Fruit fly (Drosophila melanogaster) whole organism, embryonic: ENCODE results near the gene Alh.
A peak's percentile ranks its signal among the peaks of the same experiment; 100 is the strongest.

Experiments used
- BtbVII ChIP-seq: fragments of 200-800 bp; sonication (Bioruptor generic); optimal IDR thresholded peaks from 3 replicates; lab custom pipeline; 2017; ENCODE audit warnings: missing biosample characterization, mild to moderate bottlenecking, missing genetic modification characterization
- CG10654 ChIP-seq: fragments of 200-800 bp; sonication (Bioruptor generic); optimal IDR thresholded peaks from 2 replicates; lab custom pipeline; 2016; ENCODE audit warnings: missing biosample characterization, missing genetic modification characterization
- CG12071 ChIP-seq: fragments of 200-800 bp; sonication (Bioruptor generic); optimal IDR thresholded peaks from 3 replicates; lab custom pipeline; 2018; ENCODE audit warnings: missing biosample characterization, mild to moderate bottlenecking, missing genetic modification characterization
- CG12104 ChIP-seq: fragments of 200-800 bp; sonication (Bioruptor generic); optimal IDR thresholded peaks from 3 replicates; lab custom pipeline; 2016; ENCODE audit warnings: missing biosample characterization, missing genetic modification characterization
- CG12155 ChIP-seq: fragments of 200-800 bp; sonication (Bioruptor generic); optimal IDR thresholded peaks from 3 replicates; lab custom pipeline; 2016; ENCODE audit warnings: missing biosample characterization, missing genetic modification characterization
- CG12391 ChIP-seq: fragments of 200-800 bp; sonication (Bioruptor generic); optimal IDR thresholded peaks from 3 replicates; lab custom pipeline; 2018; ENCODE audit warnings: missing biosample characterization, mild to moderate bottlenecking, missing genetic modification characterization, moderate library complexity
- CG12769 ChIP-seq: fragments of 200-800 bp; sonication (Bioruptor generic); optimal IDR thresholded peaks from 2 replicates; lab custom pipeline; 2019; ENCODE audit warnings: missing biosample characterization, mild to moderate bottlenecking, missing genetic modification characterization, moderate library complexity
- CG13775 ChIP-seq: fragments of 200-800 bp; sonication (Bioruptor generic); optimal IDR thresholded peaks from 3 replicates; lab custom pipeline; 2017; ENCODE audit warnings: missing biosample characterization, mild to moderate bottlenecking, missing genetic modification characterization
- CG1832 ChIP-seq: fragments of 200-800 bp; sonication (Bioruptor generic); optimal IDR thresholded peaks from 2 replicates; lab custom pipeline; 2017; ENCODE audit warnings: missing biosample characterization, mild to moderate bottlenecking, missing genetic modification characterization, inconsistent platforms
- CG18599 ChIP-seq: fragments of 200-800 bp; sonication (Bioruptor generic); optimal IDR thresholded peaks from 3 replicates; lab custom pipeline; 2017; ENCODE audit warnings: missing biosample characterization, missing genetic modification characterization, mild to moderate bottlenecking, moderate library complexity, missing genetic modification reagents
- CG18619 ChIP-seq: fragments of 200-800 bp; sonication (Bioruptor generic); optimal IDR thresholded peaks from 3 replicates; lab custom pipeline; 2017; ENCODE audit warnings: missing biosample characterization, mild to moderate bottlenecking, missing genetic modification characterization
- CG18764 ChIP-seq: fragments of 200-800 bp; sonication (Bioruptor generic); optimal IDR thresholded peaks from 3 replicates; lab custom pipeline; 2016; ENCODE audit warnings: missing biosample characterization, missing genetic modification characterization
- CG3065 ChIP-seq: fragments of 200-800 bp; sonication (Bioruptor generic); optimal IDR thresholded peaks from 2 replicates; lab custom pipeline; 2016; ENCODE audit warnings: missing biosample characterization, missing genetic modification characterization
- CG3838 ChIP-seq: fragments of 200-800 bp; sonication (Bioruptor generic); optimal IDR thresholded peaks from 3 replicates; lab custom pipeline; 2016; ENCODE audit warnings: missing biosample characterization, missing genetic modification characterization
- CG3995 ChIP-seq: fragments of 200-800 bp; sonication (Bioruptor generic); optimal IDR thresholded peaks from 3 replicates; lab custom pipeline; 2016; ENCODE audit warnings: missing biosample characterization, missing genetic modification characterization
- CG4282 ChIP-seq: fragments of 200-800 bp; sonication (Bioruptor generic); optimal IDR thresholded peaks from 2 replicates; lab custom pipeline; 2016; ENCODE audit warnings: missing biosample characterization, missing genetic modification characterization
- CG5180 ChIP-seq: fragments of 200-800 bp; sonication (Bioruptor generic); optimal IDR thresholded peaks from 3 replicates; lab custom pipeline; 2017; ENCODE audit warnings: missing biosample characterization, missing genetic modification characterization, mild to moderate bottlenecking, moderate library complexity, missing genetic modification reagents
- CG6272 ChIP-seq: fragments of 200-800 bp; sonication (Bioruptor generic); IDR thresholded peaks from 2 replicates; pipeline ENCODE4 v1.3.6; 2022; ENCODE audit warnings: missing biosample characterization, missing genetic modification characterization
- CG6683 ChIP-seq: fragments of 200-800 bp; sonication (Bioruptor generic); optimal IDR thresholded peaks from 2 replicates; lab custom pipeline; 2017; ENCODE audit warnings: missing biosample characterization, mild to moderate bottlenecking, missing genetic modification characterization, missing genetic modification reagents
- CG7372 ChIP-seq: fragments of 200-800 bp; sonication (Bioruptor generic); IDR thresholded peaks from 2 replicates; pipeline ENCODE4 v1.3.6; 2022; ENCODE audit warnings: missing biosample characterization, missing genetic modification characterization
- CG8089 ChIP-seq: fragments of 200-800 bp; sonication (Bioruptor generic); optimal IDR thresholded peaks from 3 replicates; lab custom pipeline; 2016; ENCODE audit warnings: missing biosample characterization, missing genetic modification characterization
- CHES-1-like ChIP-seq: fragments of 200-800 bp; sonication (Bioruptor generic); optimal IDR thresholded peaks from 2 replicates; lab custom pipeline; 2016; ENCODE audit warnings: missing biosample characterization, missing genetic modification characterization
- CTCF ChIP-seq: fragments of 200-800 bp; sonication (Bioruptor generic); optimal IDR thresholded peaks from 2 replicates; lab custom pipeline; 2017; ENCODE audit warnings: missing biosample characterization, mild to moderate bottlenecking, missing genetic modification characterization, moderate library complexity
- Dip3 ChIP-seq: fragments of 200-800 bp; sonication (Bioruptor generic); optimal IDR thresholded peaks from 3 replicates; lab custom pipeline; 2016; ENCODE audit warnings: missing biosample characterization, missing genetic modification characterization
- Elba2 ChIP-seq: fragments of 200-800 bp; sonication (Bioruptor generic); optimal IDR thresholded peaks from 3 replicates; lab custom pipeline; 2016; ENCODE audit warnings: missing biosample characterization, missing genetic modification characterization
- HLH4C ChIP-seq: fragments of 200-800 bp; sonication (Bioruptor generic); IDR thresholded peaks from 3 replicates; pipeline ENCODE4 v1.3.6; 2022; ENCODE audit warnings: missing biosample characterization, missing genetic modification characterization; ENCODE audit not compliant: partially characterized antibody
- Hand ChIP-seq: fragments of 200-800 bp; sonication (Bioruptor generic); optimal IDR thresholded peaks from 2 replicates; lab custom pipeline; 2017; ENCODE audit warnings: mild to moderate bottlenecking, missing biosample characterization, missing genetic modification reagents, missing genetic modification characterization
- Hr3 ChIP-seq: fragments of 200-800 bp; sonication (Bioruptor generic); optimal IDR thresholded peaks from 3 replicates; lab custom pipeline; 2016; ENCODE audit warnings: missing biosample characterization, missing genetic modification characterization
- Hr39 ChIP-seq: fragments of >200 bp; optimal IDR thresholded peaks from 2 replicates; lab custom pipeline; 2017
- Lim3 ChIP-seq: fragments of 200-800 bp; sonication (Bioruptor generic); IDR thresholded peaks from 2 replicates; pipeline ENCODE4 v1.3.6; 2022; ENCODE audit warnings: missing biosample characterization, missing genetic modification characterization
- Meics ChIP-seq: fragments of 200-800 bp; sonication (Bioruptor generic); optimal IDR thresholded peaks from 2 replicates; lab custom pipeline; 2017; ENCODE audit warnings: missing biosample characterization, mild to moderate bottlenecking, missing genetic modification characterization
- NfI ChIP-seq: fragments of 200-800 bp; sonication (Bioruptor generic); optimal IDR thresholded peaks from 3 replicates; lab custom pipeline; 2018; ENCODE audit warnings: missing biosample characterization, mild to moderate bottlenecking, missing genetic modification characterization, moderate library complexity
- Sox102F ChIP-seq: fragments of 200-800 bp; sonication (Bioruptor generic); optimal IDR thresholded peaks from 2 replicates; lab custom pipeline; 2018; ENCODE audit warnings: missing biosample characterization, mild to moderate bottlenecking, missing genetic modification characterization, moderate library complexity
- ato ChIP-seq: fragments of 200-800 bp; sonication (Bioruptor generic); IDR thresholded peaks from 2 replicates; pipeline ENCODE4 v1.3.6; 2022; ENCODE audit warnings: missing biosample characterization, missing genetic modification characterization; ENCODE audit not compliant: partially characterized antibody
- caup ChIP-seq: fragments of 200-800 bp; sonication (Bioruptor generic); optimal IDR thresholded peaks from 3 replicates; lab custom pipeline; 2017; ENCODE audit warnings: missing biosample characterization, mild to moderate bottlenecking, missing genetic modification characterization, moderate library complexity; ENCODE audit not compliant: severe bottlenecking
- chif ChIP-seq, 2 experiments: fragments of 200-800 bp; sonication (Bioruptor generic); optimal IDR thresholded peaks; 3 replicates each; lab custom pipeline; 2016; ENCODE audit warnings: missing biosample characterization in 2 of 2, missing genetic modification characterization in 2 of 2
- dpn ChIP-seq, 2 experiments: fragments of 200-800 bp; sonication (Bioruptor generic); optimal IDR thresholded peaks; 3 replicates each; lab custom pipeline; 2016; ENCODE audit warnings: missing biosample characterization in 2 of 2, missing genetic modification characterization in 2 of 2
- dysf ChIP-seq: fragments of 200-800 bp; sonication (Bioruptor generic); IDR thresholded peaks from 3 replicates; pipeline ENCODE4 v1.3.6; 2022; ENCODE audit warnings: missing biosample characterization, missing genetic modification characterization
- h ChIP-seq: fragments of >200 bp; optimal IDR thresholded peaks from 2 replicates; lab custom pipeline; 2017
- kah ChIP-seq: fragments of 200-800 bp; sonication (Bioruptor generic); optimal IDR thresholded peaks from 2 replicates; lab custom pipeline; 2018; ENCODE audit warnings: missing biosample characterization, mild to moderate bottlenecking, missing genetic modification characterization
- ken ChIP-seq: fragments of 200-800 bp; sonication (Bioruptor generic); IDR thresholded peaks from 3 replicates; pipeline ENCODE4 v1.3.6; 2022; ENCODE audit warnings: missing biosample characterization, missing genetic modification characterization
- lola ChIP-seq, 3 experiments: fragments of >200 bp in 2 of 3; fragments of 200-800 bp in 1 of 3; sonication (Bioruptor generic) in 1 of 3; optimal IDR thresholded peaks; 2 replicates each; lab custom pipeline; 2017 to 2019; ENCODE audit warnings: missing biosample characterization in 3 of 3, missing genetic modification characterization in 3 of 3, mild to moderate bottlenecking in 1 of 3, moderate library complexity in 1 of 3
- maf-S ChIP-seq: fragments of 200-800 bp; sonication (Bioruptor generic); optimal IDR thresholded peaks from 2 replicates; lab custom pipeline; 2016; ENCODE audit warnings: missing biosample characterization, missing genetic modification characterization
- nmo ChIP-seq: fragments of 200-800 bp; sonication (Bioruptor generic); optimal IDR thresholded peaks from 2 replicates; lab custom pipeline; 2018; ENCODE audit warnings: missing biosample characterization, mild to moderate bottlenecking, missing genetic modification characterization, moderate library complexity
- pfk ChIP-seq: fragments of 200-800 bp; sonication (Bioruptor generic); optimal IDR thresholded peaks from 2 replicates; lab custom pipeline; 2018; ENCODE audit warnings: missing biosample characterization, mild to moderate bottlenecking, missing genetic modification characterization, moderate library complexity
- sd ChIP-seq: fragments of 200-800 bp; sonication (Bioruptor generic); optimal IDR thresholded peaks from 3 replicates; lab custom pipeline; 2018; ENCODE audit warnings: missing biosample characterization, mild to moderate bottlenecking, missing genetic modification characterization, moderate library complexity
- slp2 ChIP-seq: fragments of 200-800 bp; sonication (Bioruptor generic); optimal IDR thresholded peaks from 2 replicates; lab custom pipeline; 2016; ENCODE audit warnings: missing biosample characterization, missing genetic modification characterization
- stc ChIP-seq: fragments of 200-800 bp; sonication (Bioruptor generic); IDR thresholded peaks from 2 replicates; pipeline ENCODE4 v1.3.6; 2022; ENCODE audit warnings: missing biosample characterization, missing genetic modification characterization
- vvl ChIP-seq: fragments of 200-800 bp; sonication (Bioruptor generic); IDR thresholded peaks from 2 replicates; pipeline ENCODE4 v1.3.6; 2022; ENCODE audit warnings: missing biosample characterization, missing genetic modification characterization
- zf30C ChIP-seq: fragments of 200-800 bp; sonication (Bioruptor generic); optimal IDR thresholded peaks from 3 replicates; lab custom pipeline; 2018; ENCODE audit warnings: missing biosample characterization, mild to moderate bottlenecking, missing genetic modification characterization

Gene Alh

DNA sequence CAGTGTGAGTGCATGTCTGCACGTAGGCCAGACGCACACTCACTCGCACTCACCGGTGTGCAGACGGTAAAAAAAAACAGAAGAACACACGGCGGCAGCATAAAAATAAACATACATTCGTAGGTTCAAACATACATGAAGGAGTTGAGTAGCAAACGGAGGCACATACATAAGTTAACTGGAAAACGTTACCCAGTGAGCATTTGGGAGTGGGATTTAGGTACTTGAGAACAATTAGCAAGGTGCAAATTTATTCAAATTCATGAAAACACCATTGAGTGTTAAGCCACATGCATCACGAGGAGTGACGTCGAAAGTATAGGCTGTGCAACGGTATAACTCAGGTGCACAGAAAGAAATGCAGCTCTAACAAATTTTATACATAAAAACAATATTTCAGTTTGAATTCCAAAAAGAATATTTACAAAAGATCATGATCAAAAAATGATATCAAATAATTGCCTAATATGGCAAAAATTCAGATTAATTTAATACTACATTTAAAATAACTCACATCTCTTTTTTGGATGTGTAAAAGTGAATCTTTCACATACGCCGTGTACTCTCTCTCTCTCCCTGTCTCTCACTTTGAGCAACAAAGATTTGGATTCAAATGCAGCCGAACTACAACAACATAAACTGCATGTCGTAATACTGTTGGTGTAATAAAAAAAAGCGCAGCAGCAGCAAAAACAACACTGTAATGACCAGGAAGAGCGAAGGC is 15.2 kb downstream of the Alh start (continued):
- TF ChIP-seq CG12071 (GFP tag; lab: Kevin White, UChicago) (peak; percentile 80), Hr39 (lab: Kevin White, UChicago) (no peak), CG1832 (GFP tag; lab: Kevin White, UChicago) (no peak), nmo (GFP tag; lab: Kevin White, UChicago) (peak; percentile 99), CG12155 (GFP tag; lab: Kevin White, UChicago) (peak; percentile 87), BtbVII (GFP tag; lab: Kevin White, UChicago) (peak; percentile 60), dpn (GFP tag; optimal IDR thresholded peaks at IDR 0.05; lab: Kevin White, UChicago) (peak; percentile 88 to 94), NfI (GFP tag; lab: Kevin White, UChicago) (peak; percentile 80), CG6683 (GFP tag; lab: Kevin White, UChicago) (peak; percentile 63), ken (GFP tag; lab: Robert Waterston, UW) (no peak), CG12391 (tag; lab: Kevin White, UChicago) (peak; percentile 99), chif (GFP tag; optimal IDR thresholded peaks at IDR 0.05; lab: Kevin White, UChicago) (peak; percentile 92 to 97), caup (GFP tag; lab: Kevin White, UChicago) (peak; percentile 63), CG18599 (GFP tag; lab: Kevin White, UChicago) (peak; percentile 86), Hand (peak; percentile 46), h (lab: Kevin White, UChicago) (no peak), vvl (GFP tag; lab: Robert Waterston, UW) (no peak), CG7372 (GFP tag; lab: Robert Waterston, UW) (no peak), kah (GFP tag; lab: Kevin White, UChicago) (peak; percentile 91), CG6272 (GFP tag; lab: Robert Waterston, UW) (peak; percentile 86), CG5180 (GFP tag; lab: Kevin White, UChicago) (peak; percentile 86), CG8089 (peak; percentile 88), Meics (GFP tag; lab: Kevin White, UChicago) (peak; percentile 75), CG3838 (peak; percentile 86), CG10654 (GFP tag; lab: Kevin White, UChicago) (peak; percentile 94), CG4282 (GFP tag; lab: Kevin White, UChicago) (peak; percentile 61), sd (tag; lab: Kevin White, UChicago) (peak; percentile 69), CHES-1-like (peak; percentile 78), lola (GFP tag; optimal IDR thresholded peaks at IDR 0.05; lab: Kevin White, UChicago) (peak in 1 of 3 experiments; percentile 99), Lim3 (no peak), ato (no peak), CG13775 (peak; percentile 94), dysf (GFP tag; lab: Robert Waterston, UW) (no peak), Hr3 (GFP tag; lab: Kevin White, UChicago) (peak; percentile 96), Elba2 (GFP tag; lab: Kevin White, UChicago) (peak; percentile 86), stc (GFP tag; lab: Robert Waterston, UW) (no peak), slp2 (GFP tag; lab: Kevin White, UChicago) (peak; percentile 90), CG12769 (peak; percentile 78), maf-S (GFP tag; lab: Kevin White, UChicago) (peak; percentile 72), CG18619 (GFP tag; lab: Kevin White, UChicago) (peak; percentile 87), CG12104 (GFP tag; lab: Kevin White, UChicago) (peak; percentile 92), HLH4C (GFP tag; lab: Robert Waterston, UW) (no peak), Dip3 (GFP tag; lab: Kevin White, UChicago) (peak; percentile 44), Sox102F (GFP tag; lab: Kevin White, UChicago) (peak; percentile 99), CG18764 (GFP tag; lab: Kevin White, UChicago) (peak; percentile 95), pfk (GFP tag; lab: Kevin White, UChicago) (no peak), CTCF (GFP tag; lab: Kevin White, UChicago) (peak; percentile 50), CG3065 (peak; percentile 86), CG3995 (GFP tag; lab: Kevin White, UChicago) (no peak), zf30C (GFP tag; lab: Kevin White, UChicago) (peak; percentile 98)
